Worm (Caenorhabditis elegans): ENCODE results near the gene F53E2.2.

DNA sequence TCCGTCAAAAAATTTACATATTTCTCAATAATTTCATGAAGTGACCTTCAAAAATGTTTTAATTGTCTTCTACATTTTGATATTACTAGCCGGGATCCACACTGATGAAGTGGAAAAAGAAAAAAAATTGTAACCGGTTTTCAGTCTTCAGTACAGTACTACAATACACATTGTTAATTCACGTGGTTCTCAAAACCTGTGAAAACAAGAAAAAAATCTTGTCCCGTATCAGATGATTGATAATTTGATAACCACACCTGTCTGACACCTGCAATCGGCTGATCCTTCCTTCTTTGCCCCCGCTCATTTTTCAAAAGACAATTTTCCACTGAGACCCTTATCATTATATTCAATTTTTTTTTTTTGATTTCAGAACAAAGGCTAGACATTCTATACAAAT lies 36.1 kb upstream of the F53E2.2 start, which contains the start of gene R09B5.11:
- no peak for TF ChIP-seq tbx-11 (GFP tag; IDR thresholded peaks at IDR 0.05)
- no peak for TF ChIP-seq aly-1 (tag; optimal IDR thresholded peaks at IDR 0.05)
- TF ChIP-seq ama-1 (optimal IDR thresholded peaks at IDR 0.05): no peak
- no peak for TF ChIP-seq scrt-1 (GFP tag; IDR thresholded peaks at IDR 0.05)
- TF ChIP-seq ceh-13 (GFP tag; optimal IDR thresholded peaks at IDR 0.05): no peak
- TF ChIP-seq hnd-1 (tag; optimal IDR thresholded peaks at IDR 0.05): no peak
- TF ChIP-seq F13C5.2 (tag; optimal IDR thresholded peaks at IDR 0.05): no peak
- no peak for TF ChIP-seq ceh-36 (tag; optimal IDR thresholded peaks at IDR 0.05)
- TF ChIP-seq ets-7 (tag; optimal IDR thresholded peaks at IDR 0.05): no peak
- no peak for TF ChIP-seq sea-1 (GFP tag; conservative IDR thresholded peaks at IDR 0.05)
- no peak for TF ChIP-seq tbx-37 (GFP tag; conservative IDR thresholded peaks at IDR 0.05)
- TF ChIP-seq flt-1 (GFP tag; IDR thresholded peaks at IDR 0.05): no peak
- TF ChIP-seq hmg-4 (GFP tag; optimal IDR thresholded peaks at IDR 0.05): no peak
